Fruit fly (Drosophila melanogaster): ENCODE measurements around the gene Hrd3.

Gene Hrd3

dm6 chr3R:23760219-23761018, 2.1 kb upstream of the Hrd3 start, which contains the start of gene SdhD:
Gene SdhD (minus strand): TSS chr3R:23760600.
- TF ChIP-seq Snoo (tag; optimal IDR thresholded peaks at IDR 0.05) (peak; percentile 32), fd96Ca (GFP tag; IDR thresholded peaks at IDR 0.05) (no peak)

- TF ChIP-seq CG10348 (GFP tag; IDR thresholded peaks at IDR 0.05): no peak
- no peak for TF ChIP-seq CG14655 (GFP tag; optimal IDR thresholded peaks at IDR 0.05)
- TF ChIP-seq CG13204 (GFP tag; optimal IDR thresholded peaks at IDR 0.05): no peak
- no peak for TF ChIP-seq CG12605 (GFP tag; IDR thresholded peaks at IDR 0.05)
- TF ChIP-seq EcR (GFP tag; optimal IDR thresholded peaks at IDR 0.05): peak; percentile 6
- no peak for TF ChIP-seq CG34367 (tag; optimal IDR thresholded peaks at IDR 0.05)
- TF ChIP-seq CG9948 (tag; optimal IDR thresholded peaks at IDR 0.05): no peak
- peak; percentile 29; the same call in 1 of the 3 replicates for TF ChIP-seq CG4496 (GFP tag; IDR thresholded peaks at IDR 0.05)
- peak; percentile 40 for TF ChIP-seq Snoo (tag; optimal IDR thresholded peaks at IDR 0.05)
- peak; percentile 58 for TF ChIP-seq Ets98B (GFP tag; IDR thresholded peaks at IDR 0.05)
- no peak for TF ChIP-seq Pif1B (GFP tag; optimal IDR thresholded peaks at IDR 0.05)
- TF ChIP-seq rn (GFP tag; IDR thresholded peaks at IDR 0.05): no peak
- TF ChIP-seq CG15710 (tag; optimal IDR thresholded peaks at IDR 0.05): peak; percentile 39
- no peak for TF ChIP-seq gl (tag; optimal IDR thresholded peaks at IDR 0.05)
- TF ChIP-seq fd96Ca (GFP tag; IDR thresholded peaks at IDR 0.05): peak; percentile 28; the same call in 1 of the 3 replicates
- TF ChIP-seq D1 (tag; optimal IDR thresholded peaks at IDR 0.05): no peak
- peak; percentile 20; the same call in 1 of the 2 replicates for TF ChIP-seq CG32121 (GFP tag; IDR thresholded peaks at IDR 0.05)
- no peak for TF ChIP-seq Pif1A (GFP tag; optimal IDR thresholded peaks at IDR 0.05)
- TF ChIP-seq CG8159 (tag; optimal IDR thresholded peaks at IDR 0.05): no peak
- peak; percentile 6 for TF ChIP-seq CG17806 (tag; optimal IDR thresholded peaks at IDR 0.05)
- TF ChIP-seq CG8301 (tag; optimal IDR thresholded peaks at IDR 0.05): no peak
Observed at dm6 chr3R:23752728-23753127, 5.6 kb downstream of the Hrd3 start, which contains the start of the genes RanBP3 and Rpt5. Gene RanBP3 (minus strand): TSS chr3R:23752834. Gene Rpt5 (plus strand): TSS chr3R:23752876.

dm6 chr3R:23747446-23747845, 10.9 kb downstream of the Hrd3 start:
- no peak for TF ChIP-seq Snoo (tag; optimal IDR thresholded peaks at IDR 0.05)
- no peak for TF ChIP-seq CG4496 (GFP tag; IDR thresholded peaks at IDR 0.05)
- no peak for TF ChIP-seq fd96Ca (GFP tag; IDR thresholded peaks at IDR 0.05)
- no peak for TF ChIP-seq EcR (GFP tag; optimal IDR thresholded peaks at IDR 0.05)
- TF ChIP-seq gl (tag; optimal IDR thresholded peaks at IDR 0.05): no peak
- no peak for TF ChIP-seq CG8301 (tag; optimal IDR thresholded peaks at IDR 0.05)
- no peak for TF ChIP-seq rn (GFP tag; IDR thresholded peaks at IDR 0.05)
- TF ChIP-seq D1 (tag; optimal IDR thresholded peaks at IDR 0.05): no peak

dm6 chr3R:23740968-23741367, 17.4 kb downstream of the Hrd3 start:
- TF ChIP-seq Pif1B (GFP tag; optimal IDR thresholded peaks at IDR 0.05) (no peak), rn (GFP tag; IDR thresholded peaks at IDR 0.05) (no peak), CG13204 (GFP tag; optimal IDR thresholded peaks at IDR 0.05) (no peak), CG17806 (tag; optimal IDR thresholded peaks at IDR 0.05) (no peak), CG12605 (GFP tag; IDR thresholded peaks at IDR 0.05) (no peak), Ets98B (GFP tag; IDR thresholded peaks at IDR 0.05) (no peak), CG8301 (tag; optimal IDR thresholded peaks at IDR 0.05) (no peak), CG34367 (tag; optimal IDR thresholded peaks at IDR 0.05) (no peak), CG32121 (GFP tag; IDR thresholded peaks at IDR 0.05) (no peak), gl (tag; optimal IDR thresholded peaks at IDR 0.05) (no peak), CG14655 (GFP tag; optimal IDR thresholded peaks at IDR 0.05) (no peak), fd96Ca (GFP tag; IDR thresholded peaks at IDR 0.05) (no peak)

dm6 chr3R:23737676-23738574, 20.4 kb downstream of the Hrd3 start:
- TF ChIP-seq CG15710 (tag; optimal IDR thresholded peaks at IDR 0.05) (peak; percentile 45), Pif1A (GFP tag; optimal IDR thresholded peaks at IDR 0.05) (peak; percentile 51), Pif1B (GFP tag; optimal IDR thresholded peaks at IDR 0.05) (no peak), CG12605 (GFP tag; IDR thresholded peaks at IDR 0.05) (no peak), Snoo (tag; optimal IDR thresholded peaks at IDR 0.05) (no peak), CG32121 (GFP tag; IDR thresholded peaks at IDR 0.05) (no peak), Ets98B (GFP tag; IDR thresholded peaks at IDR 0.05) (no peak), CG9948 (tag; optimal IDR thresholded peaks at IDR 0.05) (peak; percentile 20), fd96Ca (GFP tag; IDR thresholded peaks at IDR 0.05) (no peak), CG13204 (GFP tag; optimal IDR thresholded peaks at IDR 0.05) (no peak), CG8301 (tag; optimal IDR thresholded peaks at IDR 0.05) (peak; percentile 65), EcR (GFP tag; optimal IDR thresholded peaks at IDR 0.05) (no peak), CG17806 (tag; optimal IDR thresholded peaks at IDR 0.05) (peak; percentile 18), CG14655 (GFP tag; optimal IDR thresholded peaks at IDR 0.05) (peak; percentile 66), rn (GFP tag; IDR thresholded peaks at IDR 0.05) (no peak), CG8159 (tag; optimal IDR thresholded peaks at IDR 0.05) (peak; percentile 42), CG34367 (tag; optimal IDR thresholded peaks at IDR 0.05) (peak; percentile 17), CG4496 (GFP tag; IDR thresholded peaks at IDR 0.05) (no peak), gl (tag; optimal IDR thresholded peaks at IDR 0.05) (no peak), D1 (tag; optimal IDR thresholded peaks at IDR 0.05) (no peak), CG10348 (GFP tag; IDR thresholded peaks at IDR 0.05) (no peak)

Measured in whole organism, pupa.